Fruit fly (Drosophila melanogaster) whole organism, pupa: ENCODE results near the gene CG43175.

Experiments used
- CG17806 ChIP-seq: fragments of 200-800 bp; sonication (Bioruptor generic); optimal IDR thresholded peaks from 2 replicates; lab custom pipeline; 2018; ENCODE audit warnings: missing biosample characterization, mild to moderate bottlenecking, missing genetic modification characterization, moderate library complexity
- CG34367 ChIP-seq: fragments of 200-800 bp; sonication (Bioruptor generic); optimal IDR thresholded peaks from 2 replicates; lab custom pipeline; 2018; ENCODE audit warnings: missing biosample characterization, mild to moderate bottlenecking, missing genetic modification characterization
- CG4496 ChIP-seq: fragments of 200-800 bp; sonication (Bioruptor generic); IDR thresholded peaks from 3 replicates; pipeline ENCODE4 v1.3.6; 2022; ENCODE audit warnings: missing biosample characterization, missing genetic modification characterization
- CG8159 ChIP-seq: fragments of 200-800 bp; sonication (Bioruptor generic); optimal IDR thresholded peaks from 3 replicates; lab custom pipeline; 2018; ENCODE audit warnings: missing biosample characterization, mild to moderate bottlenecking, missing genetic modification characterization, moderate library complexity

DNA sequence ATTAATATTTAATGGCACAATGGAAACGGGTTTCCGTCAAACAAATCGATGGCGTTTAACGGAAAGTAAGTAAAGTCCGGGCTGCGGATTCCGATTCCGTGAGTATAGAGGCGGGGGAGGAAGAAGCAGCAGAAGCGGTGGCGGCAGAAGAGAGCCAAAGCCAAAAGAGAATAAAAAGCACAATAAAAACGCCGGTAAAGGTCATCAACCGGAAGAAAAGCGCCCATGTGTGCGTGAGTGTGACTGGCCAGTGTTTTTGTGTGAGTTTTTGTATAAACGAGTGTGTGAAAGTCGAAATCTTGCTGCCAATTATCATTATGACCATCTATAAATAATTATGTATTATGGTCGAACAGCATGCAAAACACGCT lies 49.7 kb downstream of the CG43175 start:
- TF ChIP-seq CG8159 (tag; lab: Kevin White, UChicago) (no peak), CG34367 (tag; lab: Kevin White, UChicago) (no peak), CG17806 (tag; lab: Kevin White, UChicago) (no peak), CG4496 (GFP tag; lab: Robert Waterston, UW) (no peak)
